Worm (Caenorhabditis elegans) whole organism, midembryonic: Measurements from ENCODE around the gene cux-7.

Experiments used
- T22C8.4 ChIP-seq: fragments of 200-800 bp; sonication (Bioruptor generic); IDR thresholded peaks from 2 replicates; pipeline ENCODE4 v1.3.6; 2022; ENCODE audit warnings: missing genetic modification characterization, missing compliant biosample characterization
- cog-1 ChIP-seq: sonication (generic microtip); optimal IDR thresholded peaks from 2 replicates; lab custom pipeline; 2016; ENCODE audit warnings: missing genetic modification characterization, missing compliant biosample characterization
- flt-1 ChIP-seq: fragments of 200-800 bp; sonication (Bioruptor generic); IDR thresholded peaks from 2 replicates; pipeline ENCODE4 v1.3.6; 2022; ENCODE audit warnings: missing genetic modification characterization, missing compliant biosample characterization
- klf-2 ChIP-seq: fragments of 200-800 bp; sonication (Bioruptor generic); conservative IDR thresholded peaks from 2 replicates; pipeline ENCODE4 v1.3.6; 2022; ENCODE audit warnings: missing genetic modification reagents, missing genetic modification characterization, missing compliant biosample characterization
- med-1 ChIP-seq: sonication (generic microtip); optimal IDR thresholded peaks from 2 replicates; lab custom pipeline; 2017; ENCODE audit warnings: missing genetic modification characterization, mild to moderate bottlenecking, missing compliant biosample characterization, antibody characterized with exemption, missing genetic modification reagents; ENCODE audit not compliant: insufficient read depth
- ref-1 ChIP-seq: fragments of 200-800 bp; sonication (Bioruptor generic); conservative IDR thresholded peaks from 2 replicates; pipeline ENCODE4 v1.3.6; 2022; ENCODE audit warnings: missing genetic modification reagents, missing genetic modification characterization, missing compliant biosample characterization
- tab-1 ChIP-seq: fragments of 200-800 bp; sonication (Bioruptor generic); IDR thresholded peaks from 2 replicates; pipeline ENCODE4 v1.3.6; 2022; ENCODE audit warnings: missing genetic modification characterization, missing compliant biosample characterization
- ztf-23 ChIP-seq: fragments of 200-800 bp; sonication (Bioruptor generic); IDR thresholded peaks from 2 replicates; pipeline ENCODE4 v1.3.6; 2022; ENCODE audit warnings: missing genetic modification reagents, missing genetic modification characterization, missing compliant biosample characterization
- ztf-29 ChIP-seq: fragments of 200-800 bp; sonication (Bioruptor generic); IDR thresholded peaks from 2 replicates; pipeline ENCODE4 v1.3.6; 2022; ENCODE audit warnings: missing genetic modification reagents, missing genetic modification characterization, missing compliant biosample characterization

The cux-7 gene

DNA sequence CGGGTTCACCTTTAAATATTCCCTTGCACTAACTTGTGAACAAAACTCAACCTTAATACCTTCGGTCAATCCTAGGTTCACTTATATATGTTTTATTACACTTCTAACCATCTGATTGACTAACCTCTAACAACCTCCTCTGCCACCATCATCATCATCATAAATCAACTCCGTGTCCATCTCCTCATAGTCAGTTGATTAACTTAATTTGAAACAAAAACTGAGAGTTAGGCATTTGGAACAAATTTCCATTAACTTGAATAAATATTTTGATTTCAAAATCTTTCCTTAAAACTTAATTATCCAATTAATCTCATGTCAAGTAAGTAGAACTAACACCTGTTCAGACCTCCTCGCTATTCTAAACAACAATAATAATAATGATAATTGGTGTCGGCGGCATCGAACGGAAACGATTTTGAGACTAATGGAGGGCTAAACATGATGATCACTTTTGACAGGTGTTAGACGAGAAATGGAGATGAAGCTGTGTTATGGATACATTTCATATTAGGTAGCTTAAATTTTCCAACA is 33.1 kb upstream of the cux-7 start:
- TF ChIP-seq T22C8.4 (GFP tag; lab: Robert Waterston, UW) (no peak), med-1 (no peak), ref-1 (GFP tag; lab: Robert Waterston, UW) (no peak), ztf-29 (GFP tag; lab: Robert Waterston, UW) (no peak), ztf-23 (GFP tag; lab: Robert Waterston, UW) (no peak), klf-2 (GFP tag; lab: Robert Waterston, UW) (no peak), cog-1 (no peak), tab-1 (no peak), flt-1 (GFP tag; lab: Robert Waterston, UW) (no peak)

DNA sequence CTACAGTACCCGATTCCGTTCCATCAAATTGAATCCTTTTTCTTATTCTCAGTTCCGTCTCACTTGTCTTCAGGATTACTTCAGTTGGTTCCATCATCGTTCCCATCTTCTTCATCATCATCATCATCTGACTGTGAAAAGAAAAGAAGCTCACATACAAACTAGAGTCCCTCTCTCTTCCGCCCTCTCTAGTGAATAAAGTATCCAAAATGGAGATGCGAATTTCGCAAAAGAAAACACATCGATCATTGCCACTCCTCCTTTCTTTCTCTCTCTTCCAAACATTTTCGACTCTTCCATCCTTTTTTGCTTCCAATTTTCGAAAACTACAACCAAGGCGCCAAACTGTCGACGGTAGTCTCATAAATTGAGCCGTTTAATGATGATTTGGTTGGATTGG is 32.2 kb upstream of the cux-7 start:
- TF ChIP-seq ref-1 (GFP tag; lab: Robert Waterston, UW) = no peak
- no peak for TF ChIP-seq klf-2 (GFP tag; lab: Robert Waterston, UW)
- TF ChIP-seq T22C8.4 (GFP tag; lab: Robert Waterston, UW) = no peak
- TF ChIP-seq ztf-23 (GFP tag; lab: Robert Waterston, UW) = no peak
- no peak for TF ChIP-seq tab-1
- TF ChIP-seq flt-1 (GFP tag; lab: Robert Waterston, UW) = no peak
- no peak for TF ChIP-seq ztf-29 (GFP tag; lab: Robert Waterston, UW)
- no peak for TF ChIP-seq med-1
- TF ChIP-seq cog-1 = no peak

DNA sequence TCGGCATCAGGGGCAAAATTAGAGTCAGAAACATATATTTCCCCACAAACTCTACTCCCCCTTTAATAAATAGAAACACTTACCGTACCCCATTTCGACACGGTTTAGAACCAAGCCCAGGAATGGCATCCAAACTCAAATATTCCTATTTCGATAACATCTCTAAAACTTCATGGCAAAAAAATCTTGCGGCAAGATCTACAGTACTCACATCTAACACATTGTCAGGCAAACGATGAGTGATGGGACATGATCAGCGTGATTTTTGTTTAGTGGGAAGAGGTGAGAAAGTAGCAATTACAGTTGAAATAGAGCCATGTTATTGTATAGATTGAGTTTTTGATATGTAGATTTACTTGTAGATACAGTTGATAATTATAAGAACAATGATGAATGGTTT is 30.3 kb upstream of the cux-7 start:
- no peak for TF ChIP-seq flt-1 (GFP tag; lab: Robert Waterston, UW)
- no peak for TF ChIP-seq cog-1
- no peak for TF ChIP-seq ztf-29 (GFP tag; lab: Robert Waterston, UW)
- TF ChIP-seq ref-1 (GFP tag; lab: Robert Waterston, UW) = no peak
- TF ChIP-seq klf-2 (GFP tag; lab: Robert Waterston, UW) = no peak
- TF ChIP-seq ztf-23 (GFP tag; lab: Robert Waterston, UW) = no peak
- TF ChIP-seq med-1 = no peak
- TF ChIP-seq tab-1 = no peak
- no peak for TF ChIP-seq T22C8.4 (GFP tag; lab: Robert Waterston, UW)

DNA sequence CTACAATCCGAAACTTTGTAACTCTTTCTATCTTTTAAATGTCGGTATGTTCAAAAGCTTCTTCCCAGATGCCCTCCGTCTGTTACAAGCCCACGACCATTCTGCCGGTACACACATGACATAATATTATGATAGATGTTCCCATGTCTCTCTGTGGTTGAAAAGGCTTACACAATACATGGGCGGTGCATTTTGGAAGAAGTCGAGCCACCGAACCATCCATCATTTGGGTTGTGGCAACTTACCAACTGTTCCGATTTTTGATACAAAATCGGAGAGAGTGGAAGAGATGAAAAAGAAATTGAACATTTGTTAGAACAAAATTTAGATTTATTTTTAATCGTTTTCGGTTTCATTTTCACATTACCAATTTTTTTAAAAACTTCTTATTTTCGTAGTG is 28.3 kb upstream of the cux-7 start:
- no peak for TF ChIP-seq med-1

DNA sequence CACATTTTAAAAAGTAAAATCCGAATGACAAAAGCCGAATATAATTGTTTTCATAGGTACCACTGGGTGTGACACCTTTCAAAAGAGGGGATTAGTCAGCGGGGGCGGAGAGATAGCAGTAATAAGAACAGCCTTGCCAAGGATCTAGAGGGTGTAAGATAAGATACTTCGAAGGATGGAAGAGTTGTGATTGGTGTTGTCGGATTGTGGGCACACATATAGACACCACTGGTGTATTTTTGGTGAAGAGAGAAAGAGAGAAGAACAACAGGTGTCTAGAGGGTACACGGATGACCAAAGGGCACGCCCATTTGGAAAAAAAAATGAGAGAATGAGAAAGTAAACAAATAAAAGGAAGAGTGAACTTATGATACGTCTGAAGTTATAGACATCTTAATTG is 24.5 kb upstream of the cux-7 start:
- TF ChIP-seq T22C8.4 (GFP tag; lab: Robert Waterston, UW) (no peak), ref-1 (GFP tag; lab: Robert Waterston, UW) (no peak), ztf-29 (GFP tag; lab: Robert Waterston, UW) (no peak), cog-1 (no peak), tab-1 (no peak), med-1 (no peak), flt-1 (GFP tag; lab: Robert Waterston, UW) (no peak), ztf-23 (GFP tag; lab: Robert Waterston, UW) (no peak), klf-2 (GFP tag; lab: Robert Waterston, UW) (no peak)

DNA sequence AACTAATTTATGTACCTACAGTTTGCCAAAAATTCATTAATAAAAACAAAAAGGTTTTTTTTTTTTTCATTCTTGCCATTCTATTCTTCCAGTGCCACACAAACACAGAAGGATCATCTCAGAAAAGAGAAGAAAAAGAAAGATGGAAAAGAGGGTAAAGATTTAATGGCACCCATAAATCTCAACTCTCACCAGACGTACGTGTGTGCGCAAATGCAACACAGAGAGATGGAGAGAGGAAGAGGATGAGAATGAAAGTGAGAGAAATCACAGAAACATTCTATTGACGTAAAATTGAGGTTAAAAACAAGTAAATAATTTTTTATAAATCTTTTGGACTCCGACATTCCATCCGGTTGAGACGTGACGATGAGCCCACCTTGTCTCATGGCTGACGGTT is 23.6 kb upstream of the cux-7 start:
- TF ChIP-seq ztf-29 (GFP tag; lab: Robert Waterston, UW) = no peak
- TF ChIP-seq med-1 = no peak

DNA sequence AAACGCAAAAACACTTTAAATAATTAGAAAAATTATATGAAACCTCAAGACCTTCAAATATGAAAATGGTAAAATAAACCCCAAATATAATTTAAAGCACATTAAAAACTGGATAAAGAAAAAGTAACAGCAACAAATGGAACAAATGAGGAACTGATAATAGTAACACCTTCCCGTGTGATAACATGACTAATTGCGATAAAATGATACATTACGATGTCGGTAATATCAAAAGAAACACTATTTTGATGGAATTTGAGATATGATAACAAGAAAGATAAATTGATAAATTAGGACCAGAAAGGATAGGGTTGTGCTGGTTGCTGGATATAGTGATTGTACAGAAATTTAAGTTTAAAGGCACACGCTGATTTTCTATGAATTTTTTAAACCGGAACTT is 21.4 kb upstream of the cux-7 start:
- TF ChIP-seq tab-1 = no peak
- no peak for TF ChIP-seq med-1
- TF ChIP-seq flt-1 (GFP tag; lab: Robert Waterston, UW) = no peak
- TF ChIP-seq T22C8.4 (GFP tag; lab: Robert Waterston, UW) = no peak
- no peak for TF ChIP-seq cog-1
- TF ChIP-seq klf-2 (GFP tag; lab: Robert Waterston, UW) = no peak
- TF ChIP-seq ztf-29 (GFP tag; lab: Robert Waterston, UW) = no peak
- TF ChIP-seq ref-1 (GFP tag; lab: Robert Waterston, UW) = no peak
- no peak for TF ChIP-seq ztf-23 (GFP tag; lab: Robert Waterston, UW)

DNA sequence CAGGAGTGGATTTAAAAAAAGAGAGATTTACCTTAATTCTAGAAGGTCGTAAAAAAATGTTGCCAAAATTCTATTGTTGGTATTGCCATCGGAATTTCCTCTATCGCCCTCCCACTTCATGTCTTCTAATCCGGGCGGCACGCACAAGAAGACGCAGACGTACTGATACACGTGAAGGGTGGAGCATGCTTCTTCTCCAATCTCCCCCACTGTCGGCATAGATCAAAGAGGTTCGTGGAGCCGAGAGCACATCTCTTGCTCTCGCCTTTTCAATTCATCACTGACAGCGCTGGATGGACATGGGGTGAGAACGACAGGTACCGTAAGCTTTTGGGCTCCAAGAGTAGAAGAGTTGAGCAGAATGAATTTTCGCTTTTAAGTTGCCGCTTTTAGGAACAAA is 15.9 kb upstream of the cux-7 start, which contains the start of gene lin-39:
TSS of gene lin-39 (minus strand) at position 74 of the 400 bp plus-strand sequence.
- TF ChIP-seq T22C8.4 (GFP tag; lab: Robert Waterston, UW) = no peak
- TF ChIP-seq ref-1 (GFP tag; lab: Robert Waterston, UW) = no peak
- TF ChIP-seq med-1 = no peak
- TF ChIP-seq ztf-23 (GFP tag; lab: Robert Waterston, UW) = no peak

DNA sequence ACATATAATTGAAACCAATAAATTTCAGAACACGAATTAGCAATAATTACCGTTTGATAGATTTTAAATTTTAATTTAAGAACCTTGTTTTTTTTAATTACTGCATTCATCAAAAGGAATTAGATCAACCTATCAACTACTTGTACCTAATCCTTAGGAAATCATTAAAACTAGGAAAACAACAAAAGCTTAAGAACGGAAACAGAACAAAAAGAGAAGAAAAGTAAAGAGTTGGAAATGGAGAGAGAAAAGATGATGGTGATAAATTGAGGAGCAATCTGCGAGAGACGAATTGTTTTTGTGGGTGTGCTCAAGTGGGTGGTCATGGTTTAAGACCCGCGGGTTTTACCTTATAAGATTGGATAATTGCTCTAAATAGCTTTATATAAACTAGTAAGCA is 14.7 kb upstream of the cux-7 start:
- TF ChIP-seq klf-2 (GFP tag; lab: Robert Waterston, UW) = no peak
- TF ChIP-seq tab-1 = no peak
- no peak for TF ChIP-seq cog-1
- no peak for TF ChIP-seq T22C8.4 (GFP tag; lab: Robert Waterston, UW)
- no peak for TF ChIP-seq ztf-29 (GFP tag; lab: Robert Waterston, UW)
- no peak for TF ChIP-seq flt-1 (GFP tag; lab: Robert Waterston, UW)
- no peak for TF ChIP-seq ztf-23 (GFP tag; lab: Robert Waterston, UW)
- no peak for TF ChIP-seq med-1
- TF ChIP-seq ref-1 (GFP tag; lab: Robert Waterston, UW) = no peak

DNA sequence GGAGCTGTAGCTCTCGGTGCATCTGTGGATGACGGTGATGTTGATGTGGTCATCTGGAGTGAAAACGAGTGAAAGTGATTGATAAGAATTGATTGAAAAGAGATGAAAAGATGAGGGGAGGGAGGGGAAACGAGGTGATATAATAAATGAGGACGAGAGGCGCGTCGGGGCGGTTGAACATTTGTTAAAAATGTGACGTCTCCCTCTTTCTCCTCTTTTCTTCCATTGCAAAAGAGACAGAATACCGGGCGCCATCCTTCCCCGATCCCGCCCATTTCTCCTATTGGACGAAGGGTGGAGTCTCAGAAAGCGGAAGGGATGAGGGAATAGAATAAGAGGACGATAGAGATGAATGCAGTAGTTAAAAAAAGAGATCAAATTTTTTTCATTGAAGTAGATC is 14.0 kb upstream of the cux-7 start:
- TF ChIP-seq flt-1 (GFP tag; lab: Robert Waterston, UW) = no peak
- no peak for TF ChIP-seq klf-2 (GFP tag; lab: Robert Waterston, UW)
- no peak for TF ChIP-seq cog-1
- no peak for TF ChIP-seq med-1
- TF ChIP-seq ztf-29 (GFP tag; lab: Robert Waterston, UW) = no peak
- TF ChIP-seq tab-1 = no peak
- TF ChIP-seq ref-1 (GFP tag; lab: Robert Waterston, UW) = no peak
- TF ChIP-seq T22C8.4 (GFP tag; lab: Robert Waterston, UW) = no peak
- no peak for TF ChIP-seq ztf-23 (GFP tag; lab: Robert Waterston, UW)

DNA sequence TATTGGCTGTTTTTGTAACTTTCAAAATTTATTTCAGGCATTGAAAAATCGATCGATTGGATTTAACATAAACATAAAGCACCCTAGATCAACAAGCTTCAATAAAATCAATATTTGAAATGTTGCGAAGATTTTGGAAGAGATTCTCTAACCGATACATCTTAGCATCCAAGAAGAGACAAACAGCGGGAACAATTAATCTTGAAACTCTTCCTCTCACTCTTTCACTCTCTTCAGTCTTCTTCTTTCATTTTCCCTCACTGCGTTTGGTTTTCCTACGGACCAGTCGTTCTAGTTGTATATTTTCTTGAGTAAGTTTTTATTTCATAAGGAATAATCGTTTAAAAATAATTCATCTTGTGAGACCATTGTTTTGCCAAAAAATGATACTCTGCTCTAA is 12.4 kb upstream of the cux-7 start:
- TF ChIP-seq ref-1 (GFP tag; lab: Robert Waterston, UW) (no peak), med-1 (no peak), T22C8.4 (GFP tag; lab: Robert Waterston, UW) (no peak), klf-2 (GFP tag; lab: Robert Waterston, UW) (no peak), cog-1 (no peak), flt-1 (GFP tag; lab: Robert Waterston, UW) (no peak), ztf-29 (GFP tag; lab: Robert Waterston, UW) (no peak), ztf-23 (GFP tag; lab: Robert Waterston, UW) (no peak), tab-1 (no peak)
